Worm (Caenorhabditis elegans) whole organism, L4 larva: Measurements from ENCODE around the gene ZK632.9.

Source experiments
- F49E8.2 ChIP-seq: sonication (generic microtip); optimal IDR thresholded peaks from 2 replicates; lab custom pipeline; 2016; ENCODE audit warnings: missing compliant biosample characterization, mild to moderate bottlenecking, missing genetic modification characterization, borderline replicate concordance
- aha-1 ChIP-seq: fragments of 150-350 bp; peaks from one replicate; lab custom pipeline; 2014; ENCODE audit warnings: missing biosample characterization, missing genetic modification characterization
- ceh-82 ChIP-seq: sonication (generic microtip); optimal IDR thresholded peaks from 2 replicates; lab custom pipeline; 2017; ENCODE audit warnings: missing biosample characterization, missing genetic modification characterization
- madf-9 ChIP-seq: fragments of 200-800 bp; sonication (Bioruptor generic); conservative IDR thresholded peaks from 2 replicates; pipeline ENCODE4 v1.3.6; 2022; ENCODE audit warnings: missing genetic modification reagents, missing genetic modification characterization, missing compliant biosample characterization
- nhr-237 ChIP-seq: sonication (generic microtip); optimal IDR thresholded peaks from 2 replicates; lab custom pipeline; 2017; ENCODE audit warnings: missing biosample characterization, missing genetic modification characterization
- nhr-28 ChIP-seq: fragments of 150-350 bp; optimal IDR thresholded peaks from 2 replicates; lab custom pipeline; 2014; ENCODE audit warnings: missing biosample characterization, missing genetic modification characterization
- pqm-1 ChIP-seq: sonication (generic microtip); optimal IDR thresholded peaks from 2 replicates; lab custom pipeline; 2017; ENCODE audit warnings: missing biosample characterization, missing genetic modification characterization
- skn-1 ChIP-seq: fragments of 150-350 bp; optimal IDR thresholded peaks from 2 replicates; lab custom pipeline; 2014; ENCODE audit warnings: missing biosample characterization, missing genetic modification characterization
- snpc-4 ChIP-seq: fragments of 150-350 bp; optimal IDR thresholded peaks from 2 replicates; lab custom pipeline; 2014; ENCODE audit warnings: missing biosample characterization, missing genetic modification characterization
- unc-130 ChIP-seq: sonication (generic microtip); optimal IDR thresholded peaks from 2 replicates; lab custom pipeline; 2016; ENCODE audit warnings: missing genetic modification reagents, missing genetic modification characterization, missing compliant biosample characterization
- ztf-11 ChIP-seq: fragments of 150-350 bp; optimal IDR thresholded peaks from 2 replicates; lab custom pipeline; 2014; ENCODE audit warnings: missing biosample characterization, missing genetic modification characterization

- no peak for TF ChIP-seq madf-9 (GFP tag; lab: Robert Waterston, UW)
- no peak for TF ChIP-seq F49E8.2
- TF ChIP-seq nhr-28 (tag; lab: Kevin White, UChicago), result no peak
- no peak for TF ChIP-seq aha-1
- no peak for TF ChIP-seq unc-130 (GFP tag; lab: Kevin White, UChicago)
- no peak for TF ChIP-seq pqm-1 (tag; lab: Kevin White, UChicago)
- no peak for TF ChIP-seq ztf-11 (tag; lab: Kevin White, UChicago)
- TF ChIP-seq ceh-82, result no peak
- no peak for TF ChIP-seq nhr-237 (tag; lab: Kevin White, UChicago)
- no peak for TF ChIP-seq snpc-4 (tag; lab: Kevin White, UChicago)
- no peak for TF ChIP-seq skn-1
Observed at ce11 chrIII:9780254-9780653, 45.0 kb downstream of the ZK632.9 start, which contains the start of gene sqv-3.
